Worm (Caenorhabditis elegans): ENCODE data around the gene C06G3.8.

- TF ChIP-seq skn-1 (tag; optimal IDR thresholded peaks at IDR 0.05): no peak
- no peak for TF ChIP-seq pha-4 (tag; optimal IDR thresholded peaks at IDR 0.05)
- TF ChIP-seq fkh-10 (GFP tag; optimal IDR thresholded peaks at IDR 0.05): peak; percentile 58
Measured at ce11 chrIV:7031019-7031418, 1.3 kb downstream of the C06G3.8 start.

All from whole organism, L3 larva.